Worm (Caenorhabditis elegans): Measurements from ENCODE around the gene nas-14.

- no peak for TF ChIP-seq egl-27 (tag; optimal IDR thresholded peaks at IDR 0.05)
- TF ChIP-seq ces-1 (GFP tag; optimal IDR thresholded peaks at IDR 0.05): no peak
- TF ChIP-seq aha-1 (tag; optimal IDR thresholded peaks at IDR 0.05): no peak
- TF ChIP-seq mef-2 (tag; optimal IDR thresholded peaks at IDR 0.05): no peak
- TF ChIP-seq swsn-7 (tag; optimal IDR thresholded peaks at IDR 0.05): no peak
- no peak for TF ChIP-seq lsy-2 (tag; optimal IDR thresholded peaks at IDR 0.05)
- no peak for TF ChIP-seq lir-3 (tag; optimal IDR thresholded peaks at IDR 0.05; ENCODE audit: poor library complexity)
- no peak for TF ChIP-seq lin-35 (GFP tag; optimal IDR thresholded peaks at IDR 0.05)
Measured at ce11 chrIV:13189467-13189866, 19.1 kb downstream of the nas-14 start, which contains the start of gene F58D2.2.
